Worm (Caenorhabditis elegans): Measurements from ENCODE around the gene twk-48.

twk-48 gene

DNA sequence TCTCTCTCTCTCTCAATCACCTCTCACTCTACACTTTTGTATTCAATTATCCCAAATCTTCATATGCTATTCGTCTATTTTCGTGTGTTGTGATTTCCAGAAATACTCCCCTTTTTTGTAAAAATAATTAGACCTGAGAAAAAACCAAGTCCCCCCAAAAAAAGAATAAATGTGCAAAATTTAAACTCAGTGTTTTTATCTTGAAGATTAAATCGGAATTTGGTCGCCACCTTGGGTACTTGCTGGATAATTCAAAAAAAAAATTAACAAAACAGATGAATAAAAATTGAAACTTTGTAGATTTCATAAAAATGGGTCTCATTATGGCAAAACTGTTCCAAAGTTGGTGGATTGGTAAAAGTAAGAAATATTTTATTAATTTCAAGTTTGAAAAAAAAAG lies 37.6 kb upstream of the twk-48 start, which contains the start of gene arl-5:
TSS of gene arl-5 (plus strand) at position 301 of the 400 bp plus-strand sequence.
- no peak for TF ChIP-seq athp-1 (tag; optimal IDR thresholded peaks at IDR 0.05)
- no peak for TF ChIP-seq ztf-3 (GFP tag; optimal IDR thresholded peaks at IDR 0.05)
- TF ChIP-seq nhr-27 (tag; optimal IDR thresholded peaks at IDR 0.05) = no peak
- no peak for TF ChIP-seq madf-10 (tag; optimal IDR thresholded peaks at IDR 0.05)
- TF ChIP-seq unc-130 (GFP tag; optimal IDR thresholded peaks at IDR 0.05) = no peak
- no peak for TF ChIP-seq lin-40 (tag; optimal IDR thresholded peaks at IDR 0.05)
- no peak for TF ChIP-seq ceh-58 (GFP tag; IDR thresholded peaks at IDR 0.05)
- TF ChIP-seq B0261.1 (tag; optimal IDR thresholded peaks at IDR 0.05) = no peak
- TF ChIP-seq D2030.7 (GFP tag; IDR thresholded peaks at IDR 0.05) = no peak
- TF ChIP-seq bed-1 (GFP tag; IDR thresholded peaks at IDR 0.05) = no peak
- no peak for TF ChIP-seq attf-5 (GFP tag; optimal IDR thresholded peaks at IDR 0.05)

DNA sequence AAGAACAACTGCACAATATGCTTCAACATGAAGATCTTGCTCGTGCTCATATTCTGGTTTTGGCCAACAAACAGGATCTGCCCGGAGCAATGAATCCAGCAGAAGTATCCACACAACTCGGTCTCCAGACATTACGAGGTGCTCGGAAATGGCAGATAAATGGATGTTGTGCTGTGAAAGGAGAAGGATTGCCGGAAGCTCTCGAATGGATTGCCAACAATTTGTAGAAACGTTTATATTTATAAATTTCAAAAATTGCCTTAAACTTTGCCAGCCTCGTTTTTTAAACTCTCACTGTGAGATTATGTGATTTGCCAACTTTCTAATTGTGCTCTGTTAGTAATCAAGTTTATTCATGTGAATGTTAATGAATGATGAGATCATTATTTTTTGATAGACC lies 36.8 kb upstream of the twk-48 start:
- TF ChIP-seq let-607 (tag; optimal IDR thresholded peaks at IDR 0.05) (no peak), B0336.3 (GFP tag; IDR thresholded peaks at IDR 0.05) (no peak), ceh-79 (tag; optimal IDR thresholded peaks at IDR 0.05) (no peak), snpc-1.1 (tag; optimal IDR thresholded peaks at IDR 0.05; ENCODE audit: insufficient read depth) (no peak), pbrm-1 (GFP tag; IDR thresholded peaks at IDR 0.05) (no peak), F55B11.4 (tag; optimal IDR thresholded peaks at IDR 0.05; ENCODE audit: borderline replicate concordance, insufficient read depth) (no peak), zfh-2 (GFP tag; conservative IDR thresholded peaks at IDR 0.05) (no peak), ceh-91 (GFP tag; IDR thresholded peaks at IDR 0.05) (no peak)

DNA sequence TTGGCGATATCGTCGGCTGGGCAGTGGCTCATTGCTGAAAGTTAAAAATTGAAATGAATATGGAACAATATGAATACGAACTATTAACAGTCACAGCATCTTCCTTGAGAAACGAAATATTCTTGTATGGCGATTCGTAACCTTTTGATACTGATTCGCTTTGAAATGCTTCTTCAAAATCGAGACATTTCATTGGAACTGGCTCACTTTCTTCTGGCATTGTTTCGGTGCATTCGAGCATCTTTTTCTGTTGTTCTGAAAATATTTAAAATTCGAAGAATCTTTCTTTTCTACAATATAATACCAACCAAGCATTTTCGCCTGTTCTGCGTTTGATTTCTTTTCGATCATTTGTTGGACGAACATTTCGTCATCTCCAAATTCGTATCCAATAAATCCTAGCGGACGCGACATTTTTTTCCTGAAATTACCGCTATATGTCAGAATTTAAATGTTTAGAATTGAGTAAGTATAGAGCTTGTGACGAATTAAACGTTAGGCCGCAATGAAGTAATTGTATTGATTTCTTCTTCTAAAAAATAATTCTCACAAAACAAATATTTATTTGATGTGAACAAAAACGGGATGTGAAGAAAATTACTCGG lies 36.1 kb upstream of the twk-48 start, which contains the start of gene lin-52:
TSS of gene lin-52 (minus strand) at position 421 of the 605 bp plus-strand sequence.
- TF ChIP-seq lin-54 (GFP tag; optimal IDR thresholded peaks at IDR 0.05) (peak; percentile 29), F57A8.1 (GFP tag; optimal IDR thresholded peaks at IDR 0.05) (no peak), nhr-120 (GFP tag; IDR thresholded peaks at IDR 0.05) (0 out of 2 replicates have a peak, but pooled peaks have one; percentile 34), hlh-26 (GFP tag; conservative IDR thresholded peaks at IDR 0.05) (no peak), akir-1 (GFP tag; optimal IDR thresholded peaks at IDR 0.05) (no peak), ztf-26 (tag; optimal IDR thresholded peaks at IDR 0.05) (peak; percentile 46), atf-7 (tag; optimal IDR thresholded peaks at IDR 0.05) (peak; percentile 51), bed-2 (GFP tag; IDR thresholded peaks at IDR 0.05) (no peak), F55B11.4 (tag; optimal IDR thresholded peaks at IDR 0.05; ENCODE audit: borderline replicate concordance, insufficient read depth) (no peak), lir-1 (GFP tag; conservative IDR thresholded peaks at IDR 0.05) (no peak), hrde-1 (tag; optimal IDR thresholded peaks at IDR 0.05; ENCODE audit: borderline replicate concordance) (no peak), madf-6 (GFP tag; IDR thresholded peaks at IDR 0.05) (peak; percentile 35; the same call in 1 of the 2 replicates), ztf-3 (GFP tag; optimal IDR thresholded peaks at IDR 0.05) (no peak), Y95B8A.8 (GFP tag; IDR thresholded peaks at IDR 0.05) (peak; percentile 52; the same call in 1 of the 2 replicates), madf-10 (tag; optimal IDR thresholded peaks at IDR 0.05) (peak; percentile 27), rcor-1 (GFP tag; IDR thresholded peaks at IDR 0.05) (peak; percentile 18; the same call in 1 of the 2 replicates), let-607 (tag; optimal IDR thresholded peaks at IDR 0.05) (peak in 1 of 2 experiments; percentile 11), repo-1 (tag; optimal IDR thresholded peaks at IDR 0.05) (peak; percentile 83), hsf-1 (GFP tag; IDR thresholded peaks at IDR 0.05) (peak; percentile 71; the same call in 1 of the 2 replicates), F37B4.10 (GFP tag; IDR thresholded peaks at IDR 0.05) (no peak), Y67H2A.10 (GFP tag; conservative IDR thresholded peaks at IDR 0.05) (no peak), lsy-27 (tag; optimal IDR thresholded peaks at IDR 0.05; ENCODE audit: borderline replicate concordance, insufficient read depth) (no peak), cebp-1 (GFP tag; IDR thresholded peaks at IDR 0.05) (0 out of 2 replicates have a peak, but pooled peaks have one; percentile 24), cebp-1 (tag; optimal IDR thresholded peaks at IDR 0.05) (peak; percentile 71), aptf-3 (GFP tag; IDR thresholded peaks at IDR 0.05) (no peak), Y56A3A.18 (GFP tag; IDR thresholded peaks at IDR 0.05) (peak; percentile 57; the same call in 1 of the 2 replicates), efl-1 (GFP tag; optimal IDR thresholded peaks at IDR 0.05) (no peak), ceh-27 (GFP tag; optimal IDR thresholded peaks at IDR 0.05) (no peak), ceh-91 (GFP tag; IDR thresholded peaks at IDR 0.05) (0 out of 2 replicates have a peak, but pooled peaks have one; percentile 36), nhr-80 (tag; optimal IDR thresholded peaks at IDR 0.05) (no peak)
